Fruit fly (Drosophila melanogaster): Measurements from ENCODE around the gene CG32214.
"Not testable (repeated sequence)": the region's sequence is repeated elsewhere in the genome, so short reads cannot be mapped to it uniquely, and the experiment has no call there.

Gene CG32214

dm6 chr3L:19466979-19467378, at the start of gene CG32214, which contains the start of gene CG14096:
CG32214 (plus strand) TSS chr3L:19467346.
CG14096 (minus strand) TSS chr3L:19467079.
- TF ChIP-seq dsf (GFP tag; optimal IDR thresholded peaks at IDR 0.05; ENCODE audit: borderline replicate concordance); rgr (GFP tag; optimal IDR thresholded peaks at IDR 0.05); br (GFP tag; optimal IDR thresholded peaks at IDR 0.05): not testable (repeated sequence)

dm6 chr3L:19442239-19442638, 24.9 kb upstream of the CG32214 start:
- TF ChIP-seq Mio (GFP tag; optimal IDR thresholded peaks at IDR 0.05) (no peak), N (GFP tag; optimal IDR thresholded peaks at IDR 0.05) (no peak), h (GFP tag; optimal IDR thresholded peaks at IDR 0.05) (peak; percentile 9), CG9705 (GFP tag; optimal IDR thresholded peaks at IDR 0.05) (no peak), dsf (GFP tag; optimal IDR thresholded peaks at IDR 0.05; ENCODE audit: borderline replicate concordance) (no peak), Rel (GFP tag; optimal IDR thresholded peaks at IDR 0.05) (no peak), Rel (tag; optimal IDR thresholded peaks at IDR 0.05) (no peak), psq (GFP tag; optimal IDR thresholded peaks at IDR 0.05) (no peak), ey (GFP tag; optimal IDR thresholded peaks at IDR 0.05) (no peak), Hnf4 (GFP tag; optimal IDR thresholded peaks at IDR 0.05) (no peak), Sp1 (GFP tag; optimal IDR thresholded peaks at IDR 0.05) (peak; percentile 27), tai (GFP tag; optimal IDR thresholded peaks at IDR 0.05) (no peak), HLH106 (tag; optimal IDR thresholded peaks at IDR 0.05) (no peak), Hr83 (GFP tag; optimal IDR thresholded peaks at IDR 0.05; ENCODE audit: poor library complexity, severe bottlenecking) (no peak), jim (GFP tag; optimal IDR thresholded peaks at IDR 0.05) (no peak), Abd-B (GFP tag; optimal IDR thresholded peaks at IDR 0.05) (no peak), br (GFP tag; optimal IDR thresholded peaks at IDR 0.05) (no peak), OdsH (GFP tag; optimal IDR thresholded peaks at IDR 0.05) (no peak), fru (GFP tag; optimal IDR thresholded peaks at IDR 0.05) (peak; percentile 21), CG32264 (GFP tag; optimal IDR thresholded peaks at IDR 0.05) (no peak), GATAd (GFP tag; optimal IDR thresholded peaks at IDR 0.05) (no peak), dmrt93B (GFP tag; optimal IDR thresholded peaks at IDR 0.05) (no peak), usp (GFP tag; optimal IDR thresholded peaks at IDR 0.05) (no peak), Dfd (GFP tag; optimal IDR thresholded peaks at IDR 0.05) (no peak), Myc (optimal IDR thresholded peaks at IDR 0.05) (no peak), brk (GFP tag; optimal IDR thresholded peaks at IDR 0.05) (no peak), rgr (GFP tag; optimal IDR thresholded peaks at IDR 0.05) (no peak), sv (GFP tag; optimal IDR thresholded peaks at IDR 0.05) (no peak), Vsx2 (GFP tag; optimal IDR thresholded peaks at IDR 0.05; ENCODE audit: partially characterized antibody) (no peak), foxo (GFP tag; optimal IDR thresholded peaks at IDR 0.05) (peak in 1 of 2 experiments; percentile 20), dl (GFP tag; optimal IDR thresholded peaks at IDR 0.05; ENCODE audit: insufficient read depth in 1 of 2, partially characterized antibody in 2 of 2) (no peak)

dm6 chr3L:19444092-19444491, 23.1 kb upstream of the CG32214 start:
- no peak for TF ChIP-seq Mio (GFP tag; optimal IDR thresholded peaks at IDR 0.05)
- no peak for TF ChIP-seq Sp1 (GFP tag; optimal IDR thresholded peaks at IDR 0.05)
- peak; percentile 29 for TF ChIP-seq fru (GFP tag; optimal IDR thresholded peaks at IDR 0.05)
- no peak for TF ChIP-seq Abd-B (GFP tag; optimal IDR thresholded peaks at IDR 0.05)
- peak; percentile 36 for TF ChIP-seq br (GFP tag; optimal IDR thresholded peaks at IDR 0.05)
- TF ChIP-seq foxo (GFP tag; optimal IDR thresholded peaks at IDR 0.05) = peak in 1 of 2 experiments; percentile 47
- TF ChIP-seq HLH106 (tag; optimal IDR thresholded peaks at IDR 0.05) = peak; percentile 20
- TF ChIP-seq h (GFP tag; optimal IDR thresholded peaks at IDR 0.05) = peak; percentile 38
- TF ChIP-seq ey (GFP tag; optimal IDR thresholded peaks at IDR 0.05) = peak; percentile 28
- peak; percentile 34 for TF ChIP-seq rgr (GFP tag; optimal IDR thresholded peaks at IDR 0.05)

dm6 chr3L:19446394-19447349, 20.5 kb upstream of the CG32214 start, which contains the start of the genes CG33062 and Chd3:
CG33062 (minus strand) TSS chr3L:19446444.
Chd3 (plus strand) TSS chr3L:19447173.
- TF ChIP-seq HLH106 (tag; optimal IDR thresholded peaks at IDR 0.05) (peak; percentile 9), brk (GFP tag; optimal IDR thresholded peaks at IDR 0.05) (no peak), dmrt93B (GFP tag; optimal IDR thresholded peaks at IDR 0.05) (peak; percentile 21), Jra (GFP tag; optimal IDR thresholded peaks at IDR 0.05) (no peak), N (GFP tag; optimal IDR thresholded peaks at IDR 0.05) (peak; percentile 26)

Data from whole organism, wandering third instar larva.